Worm (Caenorhabditis elegans) whole organism, L3 larva: Measurements from ENCODE around the gene C10A4.10.

Experiments used
- R02D3.7 ChIP-seq: fragments of 150-350 bp; optimal IDR thresholded peaks from 2 replicates; lab custom pipeline; 2014; ENCODE audit warnings: missing biosample characterization, missing genetic modification characterization
- aly-2 ChIP-seq: fragments of 150-350 bp; optimal IDR thresholded peaks from 2 replicates; lab custom pipeline; 2014; ENCODE audit warnings: missing biosample characterization, missing genetic modification characterization
- ama-1 ChIP-seq: fragments of 150-350 bp; optimal IDR thresholded peaks from 2 replicates; lab custom pipeline; 2018
- ceh-28 ChIP-seq: fragments of 150-350 bp; optimal IDR thresholded peaks from 2 replicates; lab custom pipeline; 2014; ENCODE audit warnings: missing biosample characterization, missing genetic modification reagents, missing genetic modification characterization
- ceh-82 ChIP-seq: fragments of 150-350 bp; optimal IDR thresholded peaks from 2 replicates; lab custom pipeline; 2014; ENCODE audit warnings: missing biosample characterization, missing genetic modification characterization
- daf-12 ChIP-seq: fragments of 150-350 bp; optimal IDR thresholded peaks from 2 replicates; lab custom pipeline; 2014; ENCODE audit warnings: missing biosample characterization, missing genetic modification reagents, missing genetic modification characterization
- egl-27 ChIP-seq: sonication (generic microtip); optimal IDR thresholded peaks from 4 replicates; lab custom pipeline; 2017; ENCODE audit warnings: missing biosample characterization, missing genetic modification reagents, missing genetic modification characterization
- egl-5 ChIP-seq: fragments of 150-350 bp; optimal IDR thresholded peaks from 2 replicates; lab custom pipeline; 2017; ENCODE audit warnings: missing biosample characterization, missing genetic modification reagents, missing genetic modification characterization, inconsistent platforms
- elt-1 ChIP-seq: fragments of 150-350 bp; optimal IDR thresholded peaks from 2 replicates; lab custom pipeline; 2014; ENCODE audit warnings: missing biosample characterization, missing genetic modification characterization
- elt-2 ChIP-seq: sonication (generic microtip); optimal IDR thresholded peaks from 2 replicates; lab custom pipeline; 2016; ENCODE audit warnings: missing genetic modification reagents, mild to moderate bottlenecking, missing genetic modification characterization, missing compliant biosample characterization
- elt-3 ChIP-seq, 3 experiments: fragments of 150-350 bp in 1 of 3; sonication (generic microtip) in 2 of 3; optimal IDR thresholded peaks; 2 replicates in 2 of 3; 4 replicates in 1 of 3; lab custom pipeline; 2014 to 2017; ENCODE audit warnings: missing biosample characterization in 3 of 3, missing genetic modification characterization in 3 of 3
- fkh-10 ChIP-seq: sonication (generic microtip); optimal IDR thresholded peaks from 2 replicates; lab custom pipeline; 2017; ENCODE audit warnings: missing biosample characterization, missing genetic modification reagents, missing genetic modification characterization
- fkh-2 ChIP-seq: fragments of 150-350 bp; optimal IDR thresholded peaks from 2 replicates; lab custom pipeline; 2014; ENCODE audit warnings: missing biosample characterization, missing genetic modification reagents, missing genetic modification characterization
- fos-1 ChIP-seq: fragments of 150-350 bp; optimal IDR thresholded peaks from 2 replicates; lab custom pipeline; 2014; ENCODE audit warnings: missing biosample characterization, missing genetic modification characterization
- hmg-11 ChIP-seq: sonication (generic microtip); optimal IDR thresholded peaks from 2 replicates; lab custom pipeline; 2016; ENCODE audit warnings: missing genetic modification characterization, missing compliant biosample characterization
- jun-1 ChIP-seq: fragments of 150-350 bp; optimal IDR thresholded peaks from 2 replicates; lab custom pipeline; 2014; ENCODE audit warnings: missing biosample characterization, missing genetic modification reagents, missing genetic modification characterization
- lin-15B ChIP-seq: fragments of 150-350 bp; optimal IDR thresholded peaks from 2 replicates; lab custom pipeline; 2014; ENCODE audit warnings: missing biosample characterization, missing genetic modification characterization
- lin-39 ChIP-seq: fragments of 150-350 bp; optimal IDR thresholded peaks from 2 replicates; lab custom pipeline; 2018; ENCODE audit warnings: missing biosample characterization, missing genetic modification reagents, missing genetic modification characterization
- mdl-1 ChIP-seq: fragments of 150-350 bp; optimal IDR thresholded peaks from 2 replicates; lab custom pipeline; 2014; ENCODE audit warnings: missing biosample characterization, missing genetic modification characterization
- mml-1 ChIP-seq: fragments of 150-350 bp; sonication (generic microtip); optimal IDR thresholded peaks from 3 replicates; lab custom pipeline; 2014; ENCODE audit warnings: missing biosample characterization, missing genetic modification characterization
- nhr-11 ChIP-seq: fragments of 150-350 bp; optimal IDR thresholded peaks from 2 replicates; lab custom pipeline; 2014; ENCODE audit warnings: missing biosample characterization, missing genetic modification characterization
- nhr-12 ChIP-seq: fragments of 150-350 bp; optimal IDR thresholded peaks from 2 replicates; lab custom pipeline; 2014; ENCODE audit warnings: missing biosample characterization, missing genetic modification characterization
- nhr-23 ChIP-seq: fragments of 150-350 bp; optimal IDR thresholded peaks from 2 replicates; lab custom pipeline; 2014; ENCODE audit warnings: missing biosample characterization, missing genetic modification reagents, missing genetic modification characterization
- nhr-25 ChIP-seq: sonication (generic microtip); optimal IDR thresholded peaks from 2 replicates; lab custom pipeline; 2017; ENCODE audit warnings: missing biosample characterization, missing genetic modification characterization
- nhr-43 ChIP-seq: sonication (generic microtip); optimal IDR thresholded peaks from 2 replicates; lab custom pipeline; 2016; ENCODE audit warnings: mild to moderate bottlenecking, missing genetic modification characterization, missing compliant biosample characterization; ENCODE audit not compliant: poor library complexity, severe bottlenecking
- nhr-67 ChIP-seq: fragments of 150-350 bp; optimal IDR thresholded peaks from 2 replicates; lab custom pipeline; 2014; ENCODE audit warnings: missing biosample characterization, missing genetic modification characterization
- nhr-76 ChIP-seq: fragments of 150-350 bp; sonication (generic microtip); optimal IDR thresholded peaks from 5 replicates; lab custom pipeline; 2014; ENCODE audit warnings: missing biosample characterization, missing genetic modification characterization
- nhr-77 ChIP-seq: fragments of 150-350 bp; optimal IDR thresholded peaks from 2 replicates; lab custom pipeline; 2014; ENCODE audit warnings: missing biosample characterization, missing genetic modification characterization
- pha-4 ChIP-seq: fragments of 150-350 bp; optimal IDR thresholded peaks from 2 replicates; lab custom pipeline; 2014; ENCODE audit warnings: missing biosample characterization, missing genetic modification reagents, missing genetic modification characterization
- sea-2 ChIP-seq: fragments of 150-350 bp; sonication (generic microtip); optimal IDR thresholded peaks from 4 replicates; lab custom pipeline; 2014; ENCODE audit warnings: missing biosample characterization, missing genetic modification reagents, missing genetic modification characterization
- skn-1 ChIP-seq: fragments of 150-350 bp; optimal IDR thresholded peaks from 2 replicates; lab custom pipeline; 2014; ENCODE audit warnings: missing biosample characterization, missing genetic modification characterization
- tbx-2 ChIP-seq: sonication (generic microtip); optimal IDR thresholded peaks from 2 replicates; lab custom pipeline; 2016; ENCODE audit warnings: mild to moderate bottlenecking, missing genetic modification characterization, missing compliant biosample characterization
- unc-62 ChIP-seq: fragments of 150-350 bp; sonication (generic microtip); optimal IDR thresholded peaks from 4 replicates; lab custom pipeline; 2014; ENCODE audit warnings: missing biosample characterization, missing genetic modification reagents, missing genetic modification characterization
- zag-1 ChIP-seq: fragments of 150-350 bp; optimal IDR thresholded peaks from 2 replicates; lab custom pipeline; 2014; ENCODE audit warnings: missing biosample characterization, missing genetic modification characterization
- ztf-11 ChIP-seq: fragments of 150-350 bp; optimal IDR thresholded peaks from 2 replicates; lab custom pipeline; 2014; ENCODE audit warnings: missing biosample characterization, missing genetic modification characterization
- ztf-4 ChIP-seq: fragments of 150-350 bp; optimal IDR thresholded peaks from 2 replicates; lab custom pipeline; 2014; ENCODE audit warnings: missing biosample characterization, missing genetic modification characterization

C10A4.10 gene

ce11 chrX:7393167-7393566 is 5.5 kb upstream of the C10A4.10 start, which contains the start of gene gad-2:
TSS of gene gad-2 (plus strand) at chrX:7393467.
- TF ChIP-seq nhr-77 (tag; lab: Kevin White, UChicago), result no peak
- TF ChIP-seq R02D3.7, result no peak
- no peak for TF ChIP-seq aly-2 (tag; lab: Kevin White, UChicago)
- no peak for TF ChIP-seq elt-1 (tag; lab: Kevin White, UChicago)
- TF ChIP-seq fkh-10 (GFP tag; lab: Kevin White, UChicago), result no peak
- TF ChIP-seq fkh-2 (tag; lab: Kevin White, UChicago), result no peak
- no peak for TF ChIP-seq pha-4 (tag; lab: Kevin White, UChicago)
- no peak for TF ChIP-seq daf-12 (tag; lab: Kevin White, UChicago)
- no peak for TF ChIP-seq ztf-11 (tag; lab: Kevin White, UChicago)
- no peak for TF ChIP-seq skn-1 (tag; lab: Kevin White, UChicago)
- no peak for TF ChIP-seq elt-2 (tag; lab: Kevin White, UChicago)
- no peak for TF ChIP-seq egl-5 (tag; lab: Kevin White, UChicago)
- no peak for TF ChIP-seq ceh-82 (tag; lab: Kevin White, UChicago)
- no peak for TF ChIP-seq ztf-4 (tag; lab: Kevin White, UChicago)
- TF ChIP-seq nhr-11 (tag; lab: Kevin White, UChicago), result no peak
- no peak for TF ChIP-seq sea-2
- TF ChIP-seq lin-15B, result no peak
- no peak for TF ChIP-seq nhr-67
- TF ChIP-seq ama-1 (lab: Kevin White, UChicago), result no peak
- no peak for TF ChIP-seq nhr-12 (tag; lab: Kevin White, UChicago)
- TF ChIP-seq, all 47 proteins: peak for 0

ce11 chrX:7397935-7398334 is 749 bp upstream of the C10A4.10 start, which contains the start of gene C10A4.13:
TSS of gene C10A4.13 (minus strand) at chrX:7398035.
- no peak for TF ChIP-seq R02D3.7
- no peak for TF ChIP-seq ceh-82 (tag; lab: Kevin White, UChicago)
- TF ChIP-seq mdl-1 (tag; lab: Kevin White, UChicago), result no peak
- no peak for TF ChIP-seq jun-1
- no peak for TF ChIP-seq nhr-23 (tag; lab: Kevin White, UChicago)
- TF ChIP-seq unc-62 (GFP tag; lab: Kevin White, UChicago), result no peak
- no peak for TF ChIP-seq nhr-77 (tag; lab: Kevin White, UChicago)
- no peak for TF ChIP-seq elt-3 (tag; optimal IDR thresholded peaks at IDR 0.05; lab: Kevin White, UChicago)
- TF ChIP-seq lin-15B, result no peak
- TF ChIP-seq fkh-10 (GFP tag; lab: Kevin White, UChicago), result no peak
- TF ChIP-seq daf-12 (tag; lab: Kevin White, UChicago), result no peak
- TF ChIP-seq nhr-76, result no peak
- no peak for TF ChIP-seq nhr-12 (tag; lab: Kevin White, UChicago)
- TF ChIP-seq mml-1 (tag; lab: Kevin White, UChicago), result no peak
- TF ChIP-seq nhr-43 (tag; lab: Kevin White, UChicago), result no peak
- TF ChIP-seq skn-1 (tag; lab: Kevin White, UChicago), result no peak
- no peak for TF ChIP-seq nhr-67
- no peak for TF ChIP-seq tbx-2
- TF ChIP-seq egl-27 (tag; lab: Kevin White, UChicago), result no peak

ce11 chrX:7400788-7401187 is 2.1 kb downstream of the C10A4.10 start, which contains the start of gene C10A4.4:
TSS of gene C10A4.4 (plus strand) at chrX:7401088.
- no peak for TF ChIP-seq ztf-11 (tag; lab: Kevin White, UChicago)

- TF ChIP-seq zag-1 (tag; lab: Kevin White, UChicago) (no peak), fos-1 (tag; lab: Kevin White, UChicago) (no peak), lin-39 (tag; lab: Kevin White, UChicago) (no peak), hmg-11 (no peak), ceh-28 (tag; lab: Kevin White, UChicago) (no peak), daf-12 (tag; lab: Kevin White, UChicago) (no peak), mdl-1 (tag; lab: Kevin White, UChicago) (no peak), jun-1 (no peak), fkh-2 (tag; lab: Kevin White, UChicago) (no peak), fkh-10 (GFP tag; lab: Kevin White, UChicago) (no peak), nhr-76 (no peak), skn-1 (tag; lab: Kevin White, UChicago) (no peak), elt-1 (tag; lab: Kevin White, UChicago) (no peak), elt-3 (tag; optimal IDR thresholded peaks at IDR 0.05; lab: Kevin White, UChicago) (no peak), sea-2 (no peak), nhr-25 (tag; lab: Kevin White, UChicago) (no peak), nhr-77 (tag; lab: Kevin White, UChicago) (no peak), ama-1 (lab: Kevin White, UChicago) (no peak), egl-5 (tag; lab: Kevin White, UChicago) (no peak)
These were observed 5.9 kb downstream of the C10A4.10 start for ce11 chrX:7404551-7404950.
